In the genomic region with DNA sequence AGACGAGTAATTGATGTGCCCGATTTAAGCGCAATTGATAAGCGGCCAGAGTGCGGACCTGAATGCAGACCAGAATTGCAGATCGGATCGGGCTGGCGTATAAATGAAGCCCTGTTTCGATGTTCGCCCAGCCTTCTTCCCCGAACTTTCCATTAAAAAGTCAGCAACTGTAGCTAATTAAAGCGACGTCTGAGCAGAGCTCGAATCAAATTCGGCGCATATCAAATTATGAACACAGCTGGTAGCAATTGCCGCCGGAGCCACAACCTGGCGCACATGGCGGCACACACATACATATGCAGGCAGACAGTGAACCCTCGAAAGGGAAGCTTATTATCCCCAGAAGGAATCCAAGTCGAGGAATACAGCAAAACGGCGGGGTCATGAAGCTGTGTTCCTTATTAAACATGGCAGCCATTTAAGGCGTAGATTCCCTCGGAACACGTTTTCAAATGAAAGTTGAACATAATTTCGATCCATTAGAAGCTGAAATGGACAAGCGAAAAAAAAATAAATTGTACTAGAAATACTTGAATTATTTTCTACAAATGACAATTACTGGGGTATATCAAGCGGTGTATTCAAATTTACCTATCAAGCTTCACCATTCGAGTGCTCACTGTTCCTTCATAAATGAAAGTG, we compare ENCODE assay signal across 2 fruit fly cellular contexts.
TF ChIP-seq lines count a peak whose summit lies in the region.

No protein-coding gene starts in this region.

TF ChIP-seq in whole organism, embryonic, 481 proteins besides CTCF, POLR2A, EP300 and RAD21 (continued from another document and continues in another):
- 0 out of 3 replicates have a peak, but pooled peaks have one; percentile 35 for TF ChIP-seq CG17361 (GFP tag; IDR thresholded peaks at IDR 0.05; lab: Robert Waterston, UW)
- no peak for TF ChIP-seq CG14441 (GFP tag; IDR thresholded peaks at IDR 0.05; lab: Robert Waterston, UW)
- TF ChIP-seq CG4424 (GFP tag; optimal IDR thresholded peaks at IDR 0.05; lab: Kevin White, UChicago), result peak; percentile 9
- peak; percentile 17 for TF ChIP-seq CG14710 (tag; optimal IDR thresholded peaks at IDR 0.05; lab: Kevin White, UChicago)
- peak; percentile 19 for TF ChIP-seq CG7556 (GFP tag; optimal IDR thresholded peaks at IDR 0.05; lab: Kevin White, UChicago)
- TF ChIP-seq chif (GFP tag; optimal IDR thresholded peaks at IDR 0.05; lab: Kevin White, UChicago), result peak; percentile 8 to 28
- peak; percentile 13 for TF ChIP-seq lab (GFP tag; optimal IDR thresholded peaks at IDR 0.05; lab: Kevin White, UChicago)
- peak; percentile 15 for TF ChIP-seq nmo (GFP tag; optimal IDR thresholded peaks at IDR 0.05; lab: Kevin White, UChicago)
- no peak for TF ChIP-seq ken (GFP tag; IDR thresholded peaks at IDR 0.05; lab: Robert Waterston, UW)
- TF ChIP-seq YL-1 (GFP tag; optimal IDR thresholded peaks at IDR 0.05; lab: Kevin White, UChicago), result no peak
- TF ChIP-seq Hr51 (GFP tag; optimal IDR thresholded peaks at IDR 0.05; lab: Kevin White, UChicago), result peak in 1 of 2 experiments; percentile 4
- peak; percentile 11 for TF ChIP-seq Sox100B (GFP tag; optimal IDR thresholded peaks at IDR 0.05; lab: Kevin White, UChicago)
- peak; percentile 26 for TF ChIP-seq nerfin-1 (tag; optimal IDR thresholded peaks at IDR 0.05; lab: Kevin White, UChicago)
- TF ChIP-seq CG2120 (GFP tag; optimal IDR thresholded peaks at IDR 0.05; lab: Kevin White, UChicago), result peak; percentile 39
- TF ChIP-seq tap (tag; optimal IDR thresholded peaks at IDR 0.05; lab: Kevin White, UChicago), result peak; percentile 66
- peak; percentile 10 for TF ChIP-seq Bteb2 (GFP tag; optimal IDR thresholded peaks at IDR 0.05; lab: Kevin White, UChicago)
- TF ChIP-seq Med (GFP tag; lab: Kevin White, UChicago), result peak; percentile 78
- peak; percentile 84 for TF ChIP-seq sens (GFP tag; lab: Kevin White, UChicago)
- peak; percentile 31 for TF ChIP-seq nau (GFP tag; optimal IDR thresholded peaks at IDR 0.05; lab: Kevin White, UChicago)
- peak; percentile 4 for TF ChIP-seq CG7839 (tag; optimal IDR thresholded peaks at IDR 0.05; lab: Kevin White, UChicago)
- peak; percentile 59 for TF ChIP-seq gsb-n (tag; optimal IDR thresholded peaks at IDR 0.05; lab: Kevin White, UChicago)
- peak; percentile 48 for TF ChIP-seq row (GFP tag; IDR thresholded peaks at IDR 0.05; lab: Robert Waterston, UW)
- peak; percentile 36 for TF ChIP-seq CG1529 (GFP tag; optimal IDR thresholded peaks at IDR 0.05; lab: Kevin White, UChicago)
- peak; percentile 45 for TF ChIP-seq gem (tag; optimal IDR thresholded peaks at IDR 0.05; lab: Kevin White, UChicago)
- 0 out of 2 replicates have a peak, but pooled peaks have one; percentile 18 for TF ChIP-seq Xrp1 (GFP tag; IDR thresholded peaks at IDR 0.05; lab: Robert Waterston, UW)
- peak; percentile 40 for TF ChIP-seq twi (tag; optimal IDR thresholded peaks at IDR 0.05; lab: Kevin White, UChicago)
- peak; percentile 9 for TF ChIP-seq CG6254 (GFP tag; optimal IDR thresholded peaks at IDR 0.05; lab: Kevin White, UChicago)
- TF ChIP-seq CG2678 (tag; optimal IDR thresholded peaks at IDR 0.05; lab: Kevin White, UChicago), result peak; percentile 44
- TF ChIP-seq corto (GFP tag; optimal IDR thresholded peaks at IDR 0.05; lab: Kevin White, UChicago), result peak; percentile 23
- peak; percentile 53 for TF ChIP-seq dmrt99B (tag; optimal IDR thresholded peaks at IDR 0.05; lab: Kevin White, UChicago)
- TF ChIP-seq Pdp1 (GFP tag; optimal IDR thresholded peaks at IDR 0.05; lab: Kevin White, UChicago), result peak in 1 of 2 experiments; percentile 5
- TF ChIP-seq Fer1 (GFP tag; optimal IDR thresholded peaks at IDR 0.05; lab: Kevin White, UChicago), result peak; percentile 7
- peak; percentile 47 for TF ChIP-seq CG11504 (tag; optimal IDR thresholded peaks at IDR 0.05; lab: Kevin White, UChicago)
- TF ChIP-seq CG30403 (GFP tag; optimal IDR thresholded peaks at IDR 0.05; lab: Kevin White, UChicago), result peak; percentile 17
- no peak for TF ChIP-seq chn (GFP tag; optimal IDR thresholded peaks at IDR 0.05; lab: Kevin White, UChicago)
- TF ChIP-seq Camta (GFP tag; optimal IDR thresholded peaks at IDR 0.05; lab: Kevin White, UChicago), result peak; percentile 6
- TF ChIP-seq CG12391 (tag; optimal IDR thresholded peaks at IDR 0.05; lab: Kevin White, UChicago), result peak; percentile 20
- TF ChIP-seq grau (tag; optimal IDR thresholded peaks at IDR 0.05; lab: Kevin White, UChicago), result peak; percentile 85
- TF ChIP-seq Aef1 (GFP tag; IDR thresholded peaks at IDR 0.05; lab: Robert Waterston, UW), result no peak
- TF ChIP-seq ase (GFP tag; IDR thresholded peaks at IDR 0.05; lab: Robert Waterston, UW), result no peak
- no peak for TF ChIP-seq br (optimal IDR thresholded peaks at IDR 0.05; lab: Kevin White, UChicago)
- no peak for TF ChIP-seq CG12659 (GFP tag; optimal IDR thresholded peaks at IDR 0.05; lab: Kevin White, UChicago)
- TF ChIP-seq CG6689 (GFP tag; IDR thresholded peaks at IDR 0.05; lab: Robert Waterston, UW), result peak; percentile 37; the same call in 1 of the 2 replicates
- 0 out of 2 replicates have a peak, but pooled peaks have one; percentile 20 for TF ChIP-seq CG14014 (GFP tag; IDR thresholded peaks at IDR 0.05; lab: Robert Waterston, UW)
- no peak for TF ChIP-seq Trl (optimal IDR thresholded peaks at IDR 0.05; lab: Kevin White, UChicago)
- TF ChIP-seq Trl (GFP tag; optimal IDR thresholded peaks at IDR 0.05; lab: Kevin White, UChicago), result no peak
- TF ChIP-seq vnd (GFP tag; IDR thresholded peaks at IDR 0.05; lab: Robert Waterston, UW; ENCODE audit: partially characterized antibody), result no peak
- peak; percentile 21 for TF ChIP-seq Sox102F (GFP tag; optimal IDR thresholded peaks at IDR 0.05; lab: Kevin White, UChicago)
- peak; percentile 8 for TF ChIP-seq lilli (GFP tag; optimal IDR thresholded peaks at IDR 0.05; lab: Kevin White, UChicago)
- no peak for TF ChIP-seq CG18619 (GFP tag; optimal IDR thresholded peaks at IDR 0.05; lab: Kevin White, UChicago)
- TF ChIP-seq CG10959 (GFP tag; IDR thresholded peaks at IDR 0.05; lab: Robert Waterston, UW), result no peak
- TF ChIP-seq CG15601 (tag; optimal IDR thresholded peaks at IDR 0.05; lab: Kevin White, UChicago), result peak; percentile 16
- TF ChIP-seq Oli (tag; optimal IDR thresholded peaks at IDR 0.05; lab: Kevin White, UChicago), result peak; percentile 10
- TF ChIP-seq fd96Cb (tag; optimal IDR thresholded peaks at IDR 0.05; lab: Kevin White, UChicago), result peak; percentile 15
- TF ChIP-seq CG10979 (tag; optimal IDR thresholded peaks at IDR 0.05; lab: Kevin White, UChicago), result peak; percentile 27
- TF ChIP-seq Antp (GFP tag; optimal IDR thresholded peaks at IDR 0.05; lab: Kevin White, UChicago), result peak; percentile 29
- TF ChIP-seq Oaz (GFP tag; IDR thresholded peaks at IDR 0.05; lab: Robert Waterston, UW), result no peak
- peak in 1 of 3 experiments; percentile 21 for TF ChIP-seq lola (GFP tag; optimal IDR thresholded peaks at IDR 0.05; lab: Kevin White, UChicago)
- TF ChIP-seq prd (optimal IDR thresholded peaks at IDR 0.05; lab: Kevin White, UChicago), result no peak
- peak; percentile 27; the same call in 1 of the 3 replicates for TF ChIP-seq prd (GFP tag; IDR thresholded peaks at IDR 0.05; lab: Robert Waterston, UW)
- peak in 1 of 2 experiments; percentile 74 for TF ChIP-seq eve (GFP tag; optimal IDR thresholded peaks at IDR 0.05; lab: Kevin White, UChicago)
- peak; percentile 37 for TF ChIP-seq CG18262 (tag; optimal IDR thresholded peaks at IDR 0.05; lab: Kevin White, UChicago)

TF ChIP-seq in whole organism, prepupa, 60 proteins besides CTCF, POLR2A, EP300 and RAD21 (continued from another document):
- TF ChIP-seq Ets96B (tag; optimal IDR thresholded peaks at IDR 0.05; lab: Kevin White, UChicago) (peak; percentile 26), Eip78C (GFP tag; lab: Kevin White, UChicago) (peak; percentile 85), Eip93F (GFP tag; optimal IDR thresholded peaks at IDR 0.05; lab: Kevin White, UChicago) (no peak), dac (GFP tag; optimal IDR thresholded peaks at IDR 0.05; lab: Kevin White, UChicago) (no peak), CG6163 (GFP tag; IDR thresholded peaks at IDR 0.05; lab: Robert Waterston, UW) (no peak), Met (GFP tag; optimal IDR thresholded peaks at IDR 0.05; lab: Kevin White, UChicago) (peak; percentile 63), CG16779 (tag; optimal IDR thresholded peaks at IDR 0.05; lab: Kevin White, UChicago) (no peak), eg (GFP tag; IDR thresholded peaks at IDR 0.05; lab: Robert Waterston, UW) (no peak), Smox (GFP tag; optimal IDR thresholded peaks at IDR 0.05; lab: Kevin White, UChicago) (peak; percentile 62), CG32006 (GFP tag; optimal IDR thresholded peaks at IDR 0.05; lab: Kevin White, UChicago) (peak; percentile 38), CG6792 (GFP tag; optimal IDR thresholded peaks at IDR 0.05; lab: Kevin White, UChicago) (peak; percentile 27), svp (GFP tag; lab: Kevin White, UChicago) (peak; percentile 70), CG6276 (GFP tag; optimal IDR thresholded peaks at IDR 0.05; lab: Kevin White, UChicago) (no peak), topi (GFP tag; optimal IDR thresholded peaks at IDR 0.05; lab: Kevin White, UChicago) (peak; percentile 55), Blimp-1 (GFP tag; optimal IDR thresholded peaks at IDR 0.05; lab: Kevin White, UChicago) (peak; percentile 33), salr (GFP tag; optimal IDR thresholded peaks at IDR 0.05; lab: Kevin White, UChicago) (no peak), Ets21C (GFP tag; optimal IDR thresholded peaks at IDR 0.05; lab: Kevin White, UChicago) (peak; percentile 52), Sox15 (GFP tag; optimal IDR thresholded peaks at IDR 0.05; lab: Kevin White, UChicago) (peak; percentile 38), fd85E (GFP tag; optimal IDR thresholded peaks at IDR 0.05; lab: Kevin White, UChicago) (no peak), pdm3 (GFP tag; optimal IDR thresholded peaks at IDR 0.05; lab: Kevin White, UChicago) (peak; percentile 43), OdsH (GFP tag; optimal IDR thresholded peaks at IDR 0.05; lab: Kevin White, UChicago) (peak; percentile 32), CG31627 (GFP tag; optimal IDR thresholded peaks at IDR 0.05; lab: Kevin White, UChicago) (peak; percentile 62), CG9139 (GFP tag; optimal IDR thresholded peaks at IDR 0.05; lab: Kevin White, UChicago) (no peak), cyc (GFP tag; optimal IDR thresholded peaks at IDR 0.05; lab: Kevin White, UChicago) (peak; percentile 59), net (GFP tag; optimal IDR thresholded peaks at IDR 0.05; lab: Kevin White, UChicago) (peak; percentile 14), Hr39 (GFP tag; optimal IDR thresholded peaks at IDR 0.05; lab: Kevin White, UChicago) (peak; percentile 65), dsx (GFP tag; optimal IDR thresholded peaks at IDR 0.05; lab: Kevin White, UChicago; ENCODE audit: poor library complexity, severe bottlenecking) (no peak), acj6 (GFP tag; optimal IDR thresholded peaks at IDR 0.05; lab: Kevin White, UChicago) (peak; percentile 49), CG8319 (GFP tag; optimal IDR thresholded peaks at IDR 0.05; lab: Kevin White, UChicago) (peak; percentile 8), CG11902 (GFP tag; optimal IDR thresholded peaks at IDR 0.05; lab: Kevin White, UChicago) (peak; percentile 14), CG3919 (GFP tag; optimal IDR thresholded peaks at IDR 0.05; lab: Kevin White, UChicago) (peak; percentile 33), CG15336 (GFP tag; IDR thresholded peaks at IDR 0.05; lab: Robert Waterston, UW) (no peak), CG34406 (GFP tag; optimal IDR thresholded peaks at IDR 0.05; lab: Kevin White, UChicago) (peak; percentile 11), CG6808 (GFP tag; optimal IDR thresholded peaks at IDR 0.05; lab: Kevin White, UChicago) (no peak), Sox102F (GFP tag; optimal IDR thresholded peaks at IDR 0.05; lab: Kevin White, UChicago) (peak; percentile 60), CG10631 (GFP tag; optimal IDR thresholded peaks at IDR 0.05; lab: Kevin White, UChicago) (peak; percentile 34), Eip75B (GFP tag; optimal IDR thresholded peaks at IDR 0.05; lab: Kevin White, UChicago) (peak; percentile 39), CG1621 (tag; optimal IDR thresholded peaks at IDR 0.05; lab: Kevin White, UChicago) (no peak)
TF ChIP-seq in whole organism, prepupa: peak in this region for 37.
